Fruit fly (Drosophila melanogaster): ENCODE results near the gene MED30.

The MED30 gene

DNA sequence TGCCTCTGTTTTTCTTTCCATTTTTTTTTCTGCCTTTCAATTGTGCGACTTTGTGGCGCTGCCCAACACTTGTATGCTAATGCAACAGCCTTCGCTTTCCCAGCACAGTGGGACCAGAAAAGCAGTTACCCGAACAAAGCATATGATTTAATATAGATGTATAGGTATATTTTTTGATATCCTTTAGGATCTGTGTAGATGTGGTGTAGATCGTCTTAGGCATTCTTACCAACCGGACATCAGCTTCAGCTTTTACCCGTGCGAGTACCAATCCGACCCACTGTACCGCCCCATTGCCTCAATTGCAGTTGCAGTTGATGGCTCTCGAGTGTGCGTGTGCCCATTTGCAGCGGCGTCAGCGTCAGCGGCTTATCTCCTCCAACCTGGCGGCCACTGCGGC is 17.5 kb downstream of the MED30 start (continued):
- peak; percentile 31 for TF ChIP-seq CG1233 (GFP tag; optimal IDR thresholded peaks at IDR 0.05)
- peak; percentile 70 to 73 for TF ChIP-seq chif (GFP tag; optimal IDR thresholded peaks at IDR 0.05)
- TF ChIP-seq CHES-1-like (GFP tag; optimal IDR thresholded peaks at IDR 0.05): no peak
- TF ChIP-seq CG14710 (tag; optimal IDR thresholded peaks at IDR 0.05): peak; percentile 60
- TF ChIP-seq sob (GFP tag; IDR thresholded peaks at IDR 0.05): peak; percentile 21; the same call in 1 of the 2 replicates
- TF ChIP-seq maf-S (GFP tag; optimal IDR thresholded peaks at IDR 0.05): peak; percentile 31
- no peak for TF ChIP-seq Fer2 (tag; optimal IDR thresholded peaks at IDR 0.05)
- no peak for TF ChIP-seq Dref (GFP tag; IDR thresholded peaks at IDR 0.05)
- 0 out of 2 replicates have a peak, but pooled peaks have one; percentile 26 for TF ChIP-seq Poxn (GFP tag; IDR thresholded peaks at IDR 0.05)
- peak; percentile 64 for TF ChIP-seq Ptx1 (GFP tag; IDR thresholded peaks at IDR 0.05)
- peak; percentile 52 for TF ChIP-seq CG2202 (tag; optimal IDR thresholded peaks at IDR 0.05)
- TF ChIP-seq CrebB (tag; optimal IDR thresholded peaks at IDR 0.05): no peak
- no peak for TF ChIP-seq pan (optimal IDR thresholded peaks at IDR 0.05)
- TF ChIP-seq pan (GFP tag; optimal IDR thresholded peaks at IDR 0.05 in 1 of 2, IDR thresholded peaks at IDR 0.05 in 1 of 2): peak in 1 of 2 experiments; percentile 67
- no peak for TF ChIP-seq gsb (GFP tag; IDR thresholded peaks at IDR 0.05)
- TF ChIP-seq bbx (GFP tag; IDR thresholded peaks at IDR 0.05; ENCODE audit: partially characterized antibody): no peak
- no peak for TF ChIP-seq CG1792 (GFP tag; optimal IDR thresholded peaks at IDR 0.05)
- TF ChIP-seq CG3995 (GFP tag; optimal IDR thresholded peaks at IDR 0.05): no peak
- peak; percentile 40; the same call in 1 of the 3 replicates for TF ChIP-seq so (GFP tag; IDR thresholded peaks at IDR 0.05)
- TF ChIP-seq Trl (optimal IDR thresholded peaks at IDR 0.05): no peak
- TF ChIP-seq Trl (GFP tag; optimal IDR thresholded peaks at IDR 0.05): peak; percentile 30
- TF ChIP-seq CG12219 (GFP tag; optimal IDR thresholded peaks at IDR 0.05): peak; percentile 57
- TF ChIP-seq grau (tag; optimal IDR thresholded peaks at IDR 0.05): peak; percentile 60
- no peak for TF ChIP-seq her (GFP tag; optimal IDR thresholded peaks at IDR 0.05)
- TF ChIP-seq Asciz (GFP tag; optimal IDR thresholded peaks at IDR 0.05): peak; percentile 58
- peak; percentile 82 for TF ChIP-seq vvl (GFP tag; IDR thresholded peaks at IDR 0.05)
- peak; percentile 15 for TF ChIP-seq CG5180 (GFP tag; optimal IDR thresholded peaks at IDR 0.05)
- no peak for TF ChIP-seq CG9437 (GFP tag; optimal IDR thresholded peaks at IDR 0.05)
- peak; percentile 49 for TF ChIP-seq zen (tag; optimal IDR thresholded peaks at IDR 0.05)
- no peak for TF ChIP-seq NfI (GFP tag; optimal IDR thresholded peaks at IDR 0.05)
- no peak for TF ChIP-seq chinmo (GFP tag; IDR thresholded peaks at IDR 0.05; ENCODE audit: partially characterized antibody)
- TF ChIP-seq CG2889 (GFP tag; IDR thresholded peaks at IDR 0.05): no peak
- no peak for TF ChIP-seq CG9876 (GFP tag; optimal IDR thresholded peaks at IDR 0.05)
- peak; percentile 81; the same call in 2 of the 3 replicates for TF ChIP-seq ci (GFP tag; IDR thresholded peaks at IDR 0.05)
- TF ChIP-seq Xrp1 (GFP tag; IDR thresholded peaks at IDR 0.05): peak; percentile 88
- TF ChIP-seq gro (GFP tag; optimal IDR thresholded peaks at IDR 0.05): no peak
- TF ChIP-seq CG8388 (GFP tag; optimal IDR thresholded peaks at IDR 0.05): peak; percentile 84
- TF ChIP-seq rib (GFP tag; IDR thresholded peaks at IDR 0.05): no peak
- TF ChIP-seq z (GFP tag; IDR thresholded peaks at IDR 0.05): no peak
- TF ChIP-seq CG9727 (GFP tag; optimal IDR thresholded peaks at IDR 0.05): peak; percentile 47
- no peak for TF ChIP-seq C15 (GFP tag; IDR thresholded peaks at IDR 0.05)
- TF ChIP-seq CG16813 (GFP tag; IDR thresholded peaks at IDR 0.05; ENCODE audit: partially characterized antibody): no peak
- no peak for TF ChIP-seq ERR (GFP tag; optimal IDR thresholded peaks at IDR 0.05)
- TF ChIP-seq CG15601 (tag; optimal IDR thresholded peaks at IDR 0.05): peak; percentile 56
- no peak for TF ChIP-seq Kr (GFP tag; optimal IDR thresholded peaks at IDR 0.05)
- no peak for TF ChIP-seq pfk (GFP tag; optimal IDR thresholded peaks at IDR 0.05)
- TF ChIP-seq CG6854 (GFP tag; optimal IDR thresholded peaks at IDR 0.05): no peak
- peak; percentile 59 for TF ChIP-seq CG6254 (GFP tag; optimal IDR thresholded peaks at IDR 0.05)
- no peak for TF ChIP-seq CG13296 (GFP tag; optimal IDR thresholded peaks at IDR 0.05)
- TF ChIP-seq CG8478 (optimal IDR thresholded peaks at IDR 0.05): no peak
- TF ChIP-seq ind (GFP tag; optimal IDR thresholded peaks at IDR 0.05): peak; percentile 69
- no peak for TF ChIP-seq Dip2 (GFP tag; IDR thresholded peaks at IDR 0.05)
- TF ChIP-seq Rx (GFP tag; IDR thresholded peaks at IDR 0.05): peak; percentile 72

Data from whole organism, embryonic.